Fruit fly (Drosophila melanogaster) whole organism, embryonic: ENCODE measurements around the gene CG43245.

ENCODE experiments used
- CG10431 ChIP-seq: fragments of 200-800 bp; sonication (Bioruptor generic); optimal IDR thresholded peaks from 3 replicates; lab custom pipeline; 2018; ENCODE audit warnings: missing biosample characterization, mild to moderate bottlenecking, missing genetic modification characterization
- CG12104 ChIP-seq: fragments of 200-800 bp; sonication (Bioruptor generic); optimal IDR thresholded peaks from 3 replicates; lab custom pipeline; 2016; ENCODE audit warnings: missing biosample characterization, missing genetic modification characterization
- CG17829 ChIP-seq: fragments of 200-800 bp; optimal IDR thresholded peaks from 2 replicates; lab custom pipeline; 2019; ENCODE audit warnings: missing biosample characterization, mild to moderate bottlenecking, missing genetic modification characterization, moderate library complexity
- CG18764 ChIP-seq: fragments of 200-800 bp; sonication (Bioruptor generic); optimal IDR thresholded peaks from 3 replicates; lab custom pipeline; 2016; ENCODE audit warnings: missing biosample characterization, missing genetic modification characterization
- CG2678 ChIP-seq: fragments of 200-800 bp; sonication (Bioruptor generic); optimal IDR thresholded peaks from 3 replicates; lab custom pipeline; 2019; ENCODE audit warnings: missing biosample characterization, mild to moderate bottlenecking, missing genetic modification characterization, moderate library complexity
- CG2712 ChIP-seq: fragments of 200-800 bp; optimal IDR thresholded peaks from 3 replicates; lab custom pipeline; 2019; ENCODE audit warnings: missing biosample characterization, mild to moderate bottlenecking, missing genetic modification characterization, moderate library complexity
- CG30403 ChIP-seq: fragments of 200-800 bp; sonication (Bioruptor generic); optimal IDR thresholded peaks from 3 replicates; lab custom pipeline; 2016; ENCODE audit warnings: missing biosample characterization, missing genetic modification characterization
- CG3726 ChIP-seq: fragments of 200-800 bp; sonication (Bioruptor generic); IDR thresholded peaks from 3 replicates; pipeline ENCODE4, ENCODE4 v1.3.6; 2022; ENCODE audit warnings: missing biosample characterization, missing genetic modification characterization
- CG3995 ChIP-seq: fragments of 200-800 bp; sonication (Bioruptor generic); optimal IDR thresholded peaks from 3 replicates; lab custom pipeline; 2016; ENCODE audit warnings: missing biosample characterization, missing genetic modification characterization
- CG4360 ChIP-seq: fragments of 200-800 bp; sonication (Bioruptor generic); IDR thresholded peaks from 2 replicates; pipeline ENCODE4 v1.3.6; 2022; ENCODE audit warnings: missing biosample characterization, missing genetic modification characterization
- CG6765 ChIP-seq: fragments of 200-800 bp; sonication (Bioruptor generic); optimal IDR thresholded peaks from 3 replicates; lab custom pipeline; 2017; ENCODE audit warnings: missing biosample characterization, mild to moderate bottlenecking, missing genetic modification characterization
- CG6791 ChIP-seq: fragments of 200-800 bp; sonication (Bioruptor generic); IDR thresholded peaks from 3 replicates; pipeline ENCODE4 v1.3.6; 2022; ENCODE audit warnings: missing biosample characterization, missing genetic modification characterization; ENCODE audit not compliant: partially characterized antibody
- CG9215 ChIP-seq: fragments of 200-800 bp; sonication (Bioruptor generic); IDR thresholded peaks from 2 replicates; pipeline ENCODE4 v1.3.6; 2022; ENCODE audit warnings: missing biosample characterization, missing genetic modification characterization
- CG9609 ChIP-seq: fragments of 200-800 bp; sonication (Bioruptor generic); optimal IDR thresholded peaks from 3 replicates; lab custom pipeline; 2016; ENCODE audit warnings: missing biosample characterization, missing genetic modification characterization
- CG9932 ChIP-seq: fragments of 200-800 bp; sonication (Bioruptor generic); IDR thresholded peaks from 2 replicates; pipeline ENCODE4 v1.3.6; 2022; ENCODE audit warnings: missing biosample characterization, missing genetic modification characterization
- Camta ChIP-seq: fragments of 200-800 bp; sonication (Bioruptor generic); optimal IDR thresholded peaks from 2 replicates; lab custom pipeline; 2016; ENCODE audit warnings: missing biosample characterization, missing genetic modification characterization
- ERR ChIP-seq: fragments of 200-800 bp; sonication (Bioruptor generic); optimal IDR thresholded peaks from 2 replicates; lab custom pipeline; 2016; ENCODE audit warnings: missing biosample characterization, missing genetic modification characterization
- Ets97D ChIP-seq: fragments of 200-800 bp; sonication (Bioruptor generic); optimal IDR thresholded peaks from 3 replicates; lab custom pipeline; 2016; ENCODE audit warnings: missing biosample characterization, missing genetic modification characterization
- Gsc ChIP-seq: fragments of 200-800 bp; sonication (Bioruptor generic); IDR thresholded peaks from 2 replicates; pipeline ENCODE4 v1.3.6; 2022; ENCODE audit warnings: missing biosample characterization, missing genetic modification characterization
- Mrtf ChIP-seq: fragments of 200-800 bp; sonication (Bioruptor generic); IDR thresholded peaks from 3 replicates; pipeline ENCODE4 v1.3.6; 2022; ENCODE audit warnings: missing biosample characterization, missing genetic modification characterization
- Nf-YC ChIP-seq: fragments of 200-800 bp; optimal IDR thresholded peaks from 3 replicates; lab custom pipeline; 2019; ENCODE audit warnings: missing biosample characterization, mild to moderate bottlenecking, missing genetic modification characterization, moderate library complexity
- PHDP ChIP-seq: fragments of 200-800 bp; sonication (Bioruptor generic); optimal IDR thresholded peaks from 3 replicates; lab custom pipeline; 2018; ENCODE audit warnings: missing biosample characterization, mild to moderate bottlenecking, missing genetic modification characterization, moderate library complexity
- Ptx1 ChIP-seq: fragments of 200-800 bp; sonication (Bioruptor generic); IDR thresholded peaks from 2 replicates; pipeline ENCODE4 v1.3.6; 2022; ENCODE audit warnings: missing biosample characterization, missing genetic modification characterization
- Taf1 ChIP-seq: fragments of 200-800 bp; sonication (Bioruptor generic); IDR thresholded peaks from 2 replicates; pipeline ENCODE4 v1.3.6; 2022; ENCODE audit warnings: missing biosample characterization, missing genetic modification characterization
- ase ChIP-seq: fragments of 200-800 bp; sonication (Bioruptor generic); IDR thresholded peaks from 3 replicates; pipeline ENCODE4 v1.3.6; 2022; ENCODE audit warnings: missing biosample characterization, missing genetic modification characterization
- az2 ChIP-seq: fragments of 200-800 bp; sonication (Bioruptor generic); optimal IDR thresholded peaks from 3 replicates; lab custom pipeline; 2016; ENCODE audit warnings: missing biosample characterization, missing genetic modification characterization
- bsh ChIP-seq, 2 experiments: fragments of 200-800 bp; sonication (Bioruptor generic); optimal IDR thresholded peaks; 2 replicates each; lab custom pipeline; 2017 to 2018; ENCODE audit warnings: mild to moderate bottlenecking in 2 of 2, missing biosample characterization in 2 of 2, missing genetic modification characterization in 2 of 2, moderate library complexity in 1 of 2
- chinmo ChIP-seq: fragments of 200-800 bp; sonication (Bioruptor generic); IDR thresholded peaks from 4 replicates; pipeline ENCODE4 v1.3.6; 2022; ENCODE audit warnings: missing biosample characterization, missing genetic modification characterization; ENCODE audit not compliant: partially characterized antibody
- corto ChIP-seq: fragments of 200-800 bp; sonication (Bioruptor generic); optimal IDR thresholded peaks from 2 replicates; lab custom pipeline; 2016; ENCODE audit warnings: missing biosample characterization, mild to moderate bottlenecking, missing genetic modification characterization, moderate library complexity
- crc ChIP-seq: fragments of 200-800 bp; sonication (Bioruptor generic); optimal IDR thresholded peaks from 2 replicates; lab custom pipeline; 2016; ENCODE audit warnings: missing biosample characterization, missing genetic modification characterization
- dati ChIP-seq: fragments of 200-800 bp; sonication (Bioruptor generic); IDR thresholded peaks from 2 replicates; pipeline ENCODE4 v1.3.6; 2022; ENCODE audit warnings: missing biosample characterization, missing genetic modification characterization
- en ChIP-seq: fragments of 200-800 bp; sonication (Bioruptor generic); optimal IDR thresholded peaks from 2 replicates; lab custom pipeline; 2016; ENCODE audit warnings: missing biosample characterization, missing genetic modification characterization
- exex ChIP-seq: fragments of 200-800 bp; sonication (Bioruptor generic); optimal IDR thresholded peaks from 4 replicates; lab custom pipeline; 2018; ENCODE audit warnings: missing biosample characterization, mild to moderate bottlenecking, missing genetic modification characterization, moderate library complexity
- gfzf ChIP-seq: fragments of 200-800 bp; sonication (Bioruptor generic); optimal IDR thresholded peaks from 2 replicates; lab custom pipeline; 2016; ENCODE audit warnings: missing biosample characterization, mild to moderate bottlenecking, missing genetic modification characterization, moderate library complexity
- gro ChIP-seq: fragments of 200-800 bp; sonication (Bioruptor generic); optimal IDR thresholded peaks from 2 replicates; lab custom pipeline; 2016; ENCODE audit warnings: missing biosample characterization, missing genetic modification characterization
- jigr1 ChIP-seq: fragments of 200-800 bp; sonication (Bioruptor generic); IDR thresholded peaks from 3 replicates; pipeline ENCODE4 v1.3.6; 2022; ENCODE audit warnings: missing biosample characterization, missing genetic modification characterization
- kah ChIP-seq: fragments of 200-800 bp; sonication (Bioruptor generic); optimal IDR thresholded peaks from 2 replicates; lab custom pipeline; 2018; ENCODE audit warnings: missing biosample characterization, mild to moderate bottlenecking, missing genetic modification characterization
- nerfin-1 ChIP-seq: fragments of 200-800 bp; sonication (Bioruptor generic); optimal IDR thresholded peaks from 3 replicates; lab custom pipeline; 2019; ENCODE audit warnings: missing biosample characterization, mild to moderate bottlenecking, missing genetic modification characterization, moderate library complexity
- oc ChIP-seq: fragments of 200-800 bp; sonication (Bioruptor generic); optimal IDR thresholded peaks from 2 replicates; lab custom pipeline; 2018; ENCODE audit warnings: missing biosample characterization, mild to moderate bottlenecking, missing genetic modification characterization, moderate library complexity
- odd ChIP-seq: fragments of 200-800 bp; sonication (Bioruptor generic); optimal IDR thresholded peaks from 2 replicates; lab custom pipeline; 2017; ENCODE audit warnings: missing biosample characterization, mild to moderate bottlenecking, missing genetic modification characterization
- pfk ChIP-seq: fragments of 200-800 bp; sonication (Bioruptor generic); optimal IDR thresholded peaks from 2 replicates; lab custom pipeline; 2018; ENCODE audit warnings: missing biosample characterization, mild to moderate bottlenecking, missing genetic modification characterization, moderate library complexity
- pros ChIP-seq: fragments of 200-800 bp; sonication (Bioruptor generic); optimal IDR thresholded peaks from 3 replicates; lab custom pipeline; 2019; ENCODE audit warnings: missing biosample characterization, mild to moderate bottlenecking, missing genetic modification characterization, moderate library complexity
- pum ChIP-seq: fragments of 200-800 bp; sonication (Bioruptor generic); optimal IDR thresholded peaks from 2 replicates; lab custom pipeline; 2016; ENCODE audit warnings: missing biosample characterization, missing genetic modification characterization
- run ChIP-seq: fragments of 200-800 bp; sonication (Bioruptor generic); optimal IDR thresholded peaks from 3 replicates; lab custom pipeline; 2018; ENCODE audit warnings: missing biosample characterization, mild to moderate bottlenecking, missing genetic modification characterization
- so ChIP-seq: fragments of 200-800 bp; sonication (Bioruptor generic); IDR thresholded peaks from 3 replicates; pipeline ENCODE4 v1.3.6; 2022; ENCODE audit warnings: missing biosample characterization, missing genetic modification characterization
- sug ChIP-seq: fragments of 200-800 bp; optimal IDR thresholded peaks from 2 replicates; lab custom pipeline; 2019; ENCODE audit warnings: missing biosample characterization, mild to moderate bottlenecking, missing genetic modification characterization, moderate library complexity
- tap ChIP-seq: fragments of 200-800 bp; optimal IDR thresholded peaks from 3 replicates; lab custom pipeline; 2019; ENCODE audit warnings: missing biosample characterization, mild to moderate bottlenecking, missing genetic modification characterization, moderate library complexity
- yki ChIP-seq: fragments of >200 bp; optimal IDR thresholded peaks from 3 replicates; lab custom pipeline; 2018

The CG43245 gene

DNA sequence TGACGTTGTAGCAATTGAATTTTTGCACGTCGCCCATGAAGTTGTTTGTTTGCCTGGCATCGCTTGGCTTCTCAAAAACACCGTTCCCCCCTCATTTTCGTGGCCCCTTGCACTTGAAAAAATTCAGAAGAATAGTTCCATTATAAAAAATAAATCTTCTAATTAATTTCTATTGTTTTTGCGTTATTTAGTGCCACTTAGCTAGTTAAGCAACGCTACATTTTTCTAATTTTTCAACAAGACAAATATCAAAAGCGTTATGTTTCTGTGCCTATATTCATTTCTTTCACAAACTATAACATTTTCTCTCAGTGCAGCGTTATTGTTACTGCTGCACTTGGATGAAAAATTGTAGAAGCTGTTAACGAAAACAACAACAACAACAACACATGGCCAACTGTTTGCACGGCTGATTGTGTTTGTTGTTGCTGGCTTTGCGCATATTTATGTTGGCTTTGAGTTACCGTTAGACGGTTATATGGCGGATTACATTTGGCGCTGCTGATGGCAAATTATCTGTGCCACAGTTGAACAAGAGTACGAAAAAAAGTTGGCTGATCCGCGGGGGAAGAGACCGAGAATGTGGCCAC lies 22.3 kb downstream of the CG43245 start (continued):
- no peak for TF ChIP-seq CG6791 (GFP tag; lab: Robert Waterston, UW)
- TF ChIP-seq PHDP (tag; lab: Kevin White, UChicago): no peak
- TF ChIP-seq CG2678 (tag; lab: Kevin White, UChicago): peak; percentile 2
- TF ChIP-seq Ptx1 (GFP tag; lab: Robert Waterston, UW): 0 out of 2 replicates have a peak, but pooled peaks have one; percentile 16
- no peak for TF ChIP-seq tap (tag; lab: Kevin White, UChicago)
- TF ChIP-seq oc: no peak
- no peak for TF ChIP-seq yki
- no peak for TF ChIP-seq pfk (GFP tag; lab: Kevin White, UChicago)
- no peak for TF ChIP-seq corto (GFP tag; lab: Kevin White, UChicago)
- no peak for TF ChIP-seq nerfin-1 (tag; lab: Kevin White, UChicago)
- TF ChIP-seq CG9215: no peak
- TF ChIP-seq CG17829 (tag; lab: Kevin White, UChicago): peak; percentile 13
- peak; percentile 5; the same call in 1 of the 2 replicates for TF ChIP-seq CG4360
- no peak for TF ChIP-seq CG9932 (GFP tag; lab: Robert Waterston, UW)
- no peak for TF ChIP-seq kah (GFP tag; lab: Kevin White, UChicago)
- no peak for TF ChIP-seq dati (GFP tag; lab: Robert Waterston, UW)
- no peak for TF ChIP-seq pum (GFP tag; lab: Kevin White, UChicago)
- no peak for TF ChIP-seq CG9609
- TF ChIP-seq odd: no peak
- TF ChIP-seq CG18764 (GFP tag; lab: Kevin White, UChicago): no peak
- TF ChIP-seq pros (GFP tag; lab: Kevin White, UChicago): no peak
- no peak for TF ChIP-seq en (GFP tag; lab: Kevin White, UChicago)
- no peak for TF ChIP-seq Mrtf (GFP tag; lab: Robert Waterston, UW)
- peak; percentile 32 for TF ChIP-seq CG2712
- TF ChIP-seq CG3726 (GFP tag; lab: Robert Waterston, UW): no peak
- peak; percentile 12 for TF ChIP-seq az2 (GFP tag; lab: Kevin White, UChicago)
- TF ChIP-seq CG3995: no peak
- no peak for TF ChIP-seq gro
- TF ChIP-seq Nf-YC: no peak
- TF ChIP-seq chinmo (GFP tag; lab: Robert Waterston, UW): no peak
- no peak for TF ChIP-seq CG12104 (GFP tag; lab: Kevin White, UChicago)
- TF ChIP-seq exex (tag; lab: Kevin White, UChicago): no peak
- no peak for TF ChIP-seq so (GFP tag; lab: Robert Waterston, UW)
- no peak for TF ChIP-seq gfzf (GFP tag; lab: Kevin White, UChicago)
- no peak for TF ChIP-seq run (tag; lab: Kevin White, UChicago)
- no peak for TF ChIP-seq ERR (GFP tag; lab: Kevin White, UChicago)
- TF ChIP-seq jigr1 (GFP tag; lab: Robert Waterston, UW): no peak
- TF ChIP-seq CG10431 (GFP tag; lab: Kevin White, UChicago): no peak
- TF ChIP-seq Gsc (GFP tag; lab: Robert Waterston, UW): no peak
- TF ChIP-seq CG30403 (GFP tag; lab: Kevin White, UChicago): peak; percentile 10
- no peak for TF ChIP-seq Taf1
- TF ChIP-seq Ets97D (GFP tag; lab: Kevin White, UChicago): no peak
- TF ChIP-seq Camta: no peak
- TF ChIP-seq ase: no peak
- TF ChIP-seq bsh (GFP tag; optimal IDR thresholded peaks at IDR 0.05; lab: Kevin White, UChicago): peak in 1 of 2 experiments; percentile 41
- no peak for TF ChIP-seq sug (tag; lab: Kevin White, UChicago)
- TF ChIP-seq CG6765 (GFP tag; lab: Kevin White, UChicago): no peak
- TF ChIP-seq crc (GFP tag; lab: Kevin White, UChicago): no peak
